In the genomic region with DNA sequence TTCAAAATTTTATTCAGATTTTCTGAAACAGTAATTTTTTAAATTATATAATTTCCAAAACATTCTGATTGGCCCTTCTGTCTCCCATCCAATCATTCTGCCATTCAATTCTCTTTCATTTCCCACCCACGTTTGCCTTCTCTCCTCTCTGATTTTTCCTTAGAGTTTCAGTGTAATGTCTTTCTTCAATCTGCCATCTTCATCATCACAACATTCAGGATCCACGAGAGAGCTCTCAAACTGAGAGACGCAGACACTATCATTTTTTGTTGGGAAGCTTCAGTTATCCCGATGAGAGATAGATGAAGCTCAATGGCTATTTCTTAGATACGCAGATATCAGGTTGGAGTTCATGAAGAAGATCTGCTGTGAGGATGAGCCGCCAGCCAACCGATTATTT, we compare ENCODE assay signal across 6 worm cellular contexts.
TF ChIP-seq lines count a peak whose summit lies in the region.

No protein-coding gene starts in this region.

TF ChIP-seq in whole organism, L1 larva, 84 proteins besides CTCF, POLR2A, EP300 and RAD21:
- TF ChIP-seq elt-2 (tag; optimal IDR thresholded peaks at IDR 0.05; lab: Kevin White, UChicago) (no peak), pag-3 (tag; optimal IDR thresholded peaks at IDR 0.05; lab: Kevin White, UChicago; ENCODE audit: borderline replicate concordance, insufficient read depth) (peak; percentile 100), efl-1 (optimal IDR thresholded peaks at IDR 0.05; lab: Kevin White, UChicago) (peak in 1 of 2 experiments; percentile 21), efl-1 (GFP tag; optimal IDR thresholded peaks at IDR 0.05 in 1 of 2; lab: Kevin White, UChicago) (no peak), xbp-1 (tag; optimal IDR thresholded peaks at IDR 0.05; lab: Kevin White, UChicago) (no peak), rnt-1 (tag; optimal IDR thresholded peaks at IDR 0.05; lab: Kevin White, UChicago) (peak; percentile 84), dsc-1 (tag; optimal IDR thresholded peaks at IDR 0.05; lab: Kevin White, UChicago) (peak; percentile 78), snu-23 (GFP tag; optimal IDR thresholded peaks at IDR 0.05; lab: Kevin White, UChicago) (peak; percentile 48), unc-130 (tag; optimal IDR thresholded peaks at IDR 0.05; lab: Kevin White, UChicago) (peak; percentile 16), fos-1 (tag; optimal IDR thresholded peaks at IDR 0.05; lab: Kevin White, UChicago) (no peak), nhr-71 (tag; optimal IDR thresholded peaks at IDR 0.05; lab: Kevin White, UChicago) (peak; percentile 65), nhr-11 (tag; optimal IDR thresholded peaks at IDR 0.05; lab: Kevin White, UChicago) (no peak)

TF ChIP-seq in whole organism, L2 larva, 48 proteins besides CTCF, POLR2A, EP300 and RAD21 (continues in another document):
- no peak for TF ChIP-seq nhr-237 (tag; optimal IDR thresholded peaks at IDR 0.05; lab: Kevin White, UChicago)
- TF ChIP-seq nhr-77 (tag; optimal IDR thresholded peaks at IDR 0.05; lab: Kevin White, UChicago), result no peak
- TF ChIP-seq ztf-4 (tag; optimal IDR thresholded peaks at IDR 0.05; lab: Kevin White, UChicago), result no peak
- TF ChIP-seq nhr-6 (tag; optimal IDR thresholded peaks at IDR 0.05; lab: Kevin White, UChicago), result no peak
- peak; percentile 64 for TF ChIP-seq F13H6.1 (tag; optimal IDR thresholded peaks at IDR 0.05; lab: Kevin White, UChicago)
- TF ChIP-seq nhr-129 (tag; optimal IDR thresholded peaks at IDR 0.05; lab: Kevin White, UChicago), result no peak
- no peak for TF ChIP-seq ama-1 (optimal IDR thresholded peaks at IDR 0.05; lab: Kevin White, UChicago)
- no peak for TF ChIP-seq unc-39 (tag; optimal IDR thresholded peaks at IDR 0.05; lab: Kevin White, UChicago)
- TF ChIP-seq crh-2 (tag; optimal IDR thresholded peaks at IDR 0.05; lab: Kevin White, UChicago), result no peak
- TF ChIP-seq aly-2 (tag; optimal IDR thresholded peaks at IDR 0.05; lab: Kevin White, UChicago), result no peak
- no peak for TF ChIP-seq elt-1 (tag; optimal IDR thresholded peaks at IDR 0.05; lab: Kevin White, UChicago)
- TF ChIP-seq C34F6.9 (tag; optimal IDR thresholded peaks at IDR 0.05; lab: Kevin White, UChicago), result peak; percentile 8
- no peak for TF ChIP-seq snpc-4 (tag; optimal IDR thresholded peaks at IDR 0.05; lab: Kevin White, UChicago)
- peak; percentile 32 for TF ChIP-seq sma-9 (GFP tag; optimal IDR thresholded peaks at IDR 0.05; lab: Kevin White, UChicago)
- TF ChIP-seq sma-9 (tag; optimal IDR thresholded peaks at IDR 0.05; lab: Kevin White, UChicago), result no peak
- TF ChIP-seq mdl-1 (tag; optimal IDR thresholded peaks at IDR 0.05; lab: Kevin White, UChicago), result no peak

TF ChIP-seq in whole organism, L3 larva, 47 proteins besides CTCF, POLR2A, EP300 and RAD21:
- TF ChIP-seq nfya-1 (tag; optimal IDR thresholded peaks at IDR 0.05; lab: Kevin White, UChicago; ENCODE audit: insufficient read depth) (peak; percentile 69), ztf-4 (tag; optimal IDR thresholded peaks at IDR 0.05; lab: Kevin White, UChicago) (no peak), ztf-11 (tag; optimal IDR thresholded peaks at IDR 0.05; lab: Kevin White, UChicago) (no peak)

TF ChIP-seq in whole organism, L4 larva, 104 proteins besides CTCF, POLR2A, EP300 and RAD21:
- TF ChIP-seq daf-16 (GFP tag; optimal IDR thresholded peaks at IDR 0.05; lab: Kevin White, UChicago) (peak in 1 of 2 experiments; percentile 16), daf-16 (tag; optimal IDR thresholded peaks at IDR 0.05; lab: Kevin White, UChicago) (no peak), hlh-11 (tag; optimal IDR thresholded peaks at IDR 0.05; lab: Kevin White, UChicago) (peak; percentile 12), F49E8.2 (tag; optimal IDR thresholded peaks at IDR 0.05; lab: Kevin White, UChicago; ENCODE audit: borderline replicate concordance) (no peak), zag-1 (tag; optimal IDR thresholded peaks at IDR 0.05; lab: Kevin White, UChicago) (no peak), unc-130 (GFP tag; optimal IDR thresholded peaks at IDR 0.05; lab: Kevin White, UChicago) (no peak), zip-11 (GFP tag; IDR thresholded peaks at IDR 0.05; lab: Robert Waterston, UW) (no peak)
TF ChIP-seq in whole organism, L4 larva: peak in this region for 2.

TF ChIP-seq in whole organism, late embryonic, 69 proteins besides CTCF, POLR2A, EP300 and RAD21:
- TF ChIP-seq ceh-24 (tag; optimal IDR thresholded peaks at IDR 0.05; lab: Kevin White, UChicago), result no peak
- TF ChIP-seq C38D4.7 (GFP tag; optimal IDR thresholded peaks at IDR 0.05; lab: Kevin White, UChicago), result no peak
- TF ChIP-seq hlh-8 (tag; optimal IDR thresholded peaks at IDR 0.05; lab: Kevin White, UChicago), result no peak
- peak; percentile 64 for TF ChIP-seq nfya-1 (tag; optimal IDR thresholded peaks at IDR 0.05; lab: Kevin White, UChicago)
- TF ChIP-seq C08G9.2 (tag; optimal IDR thresholded peaks at IDR 0.05; lab: Kevin White, UChicago), result no peak
- peak; percentile 75 for TF ChIP-seq unc-55 (GFP tag; optimal IDR thresholded peaks at IDR 0.05; lab: Kevin White, UChicago)
- no peak for TF ChIP-seq ahr-1 (tag; optimal IDR thresholded peaks at IDR 0.05; lab: Kevin White, UChicago)
- no peak for TF ChIP-seq unc-42 (tag; optimal IDR thresholded peaks at IDR 0.05; lab: Kevin White, UChicago)
- TF ChIP-seq ceh-18 (tag; optimal IDR thresholded peaks at IDR 0.05; lab: Kevin White, UChicago), result peak; percentile 52
TF ChIP-seq in whole organism, late embryonic: peak in this region for 3.

TF ChIP-seq in whole organism, mixed stage, embryonic, 35 proteins besides CTCF, POLR2A, EP300 and RAD21:
- TF ChIP-seq zip-8 (tag; optimal IDR thresholded peaks at IDR 0.05; lab: Kevin White, UChicago) (no peak), ceh-39 (tag; optimal IDR thresholded peaks at IDR 0.05; lab: Kevin White, UChicago) (no peak), elt-3 (tag; optimal IDR thresholded peaks at IDR 0.05; lab: Kevin White, UChicago) (no peak), hlh-1 (tag; optimal IDR thresholded peaks at IDR 0.05; lab: Kevin White, UChicago) (peak; percentile 70), unc-62 (GFP tag; optimal IDR thresholded peaks at IDR 0.05; lab: Kevin White, UChicago) (peak; percentile 86), unc-120 (tag; optimal IDR thresholded peaks at IDR 0.05; lab: Kevin White, UChicago; ENCODE audit: poor library complexity, severe bottlenecking) (peak; percentile 64), pha-4 (tag; optimal IDR thresholded peaks at IDR 0.05; lab: Kevin White, UChicago) (no peak), drap-1 (GFP tag; optimal IDR thresholded peaks at IDR 0.05; lab: Kevin White, UChicago) (no peak), ceh-43 (GFP tag; optimal IDR thresholded peaks at IDR 0.05; lab: Kevin White, UChicago) (no peak), M03D4.4 (tag; optimal IDR thresholded peaks at IDR 0.05; lab: Kevin White, UChicago) (no peak), lin-13 (tag; optimal IDR thresholded peaks at IDR 0.05; lab: Kevin White, UChicago) (no peak)
